Worm (Caenorhabditis elegans) whole organism, L2 larva: ENCODE measurements around the gene D1079.1.

Source experiments
- C34F6.9 ChIP-seq: fragments of 150-350 bp; optimal IDR thresholded peaks from 2 replicates; lab custom pipeline; 2014; ENCODE audit warnings: missing biosample characterization, missing genetic modification characterization
- F13H6.1 ChIP-seq: sonication (generic microtip); optimal IDR thresholded peaks from 2 replicates; lab custom pipeline; 2016; ENCODE audit warnings: missing genetic modification characterization, missing compliant biosample characterization
- R02D3.7 ChIP-seq: fragments of 150-350 bp; optimal IDR thresholded peaks from 2 replicates; lab custom pipeline; 2014; ENCODE audit warnings: missing biosample characterization, missing genetic modification characterization
- Y55F3AM.14 ChIP-seq: fragments of 200-800 bp; sonication (Bioruptor generic); optimal IDR thresholded peaks from 2 replicates; lab custom pipeline; 2018; ENCODE audit warnings: mild to moderate bottlenecking, missing genetic modification characterization, missing compliant biosample characterization
- ZK546.5 ChIP-seq: sonication (generic microtip); optimal IDR thresholded peaks from 2 replicates; lab custom pipeline; 2017; ENCODE audit warnings: missing biosample characterization, missing genetic modification characterization
- alr-1 ChIP-seq: fragments of 150-350 bp; optimal IDR thresholded peaks from 2 replicates; lab custom pipeline; 2014; ENCODE audit warnings: missing biosample characterization, missing genetic modification characterization
- aly-2 ChIP-seq: fragments of 150-350 bp; optimal IDR thresholded peaks from 2 replicates; lab custom pipeline; 2014; ENCODE audit warnings: missing biosample characterization, missing genetic modification characterization
- ama-1 ChIP-seq: fragments of 150-350 bp; optimal IDR thresholded peaks from 2 replicates; lab custom pipeline; 2018; ENCODE audit warnings: inconsistent platforms
- blmp-1 ChIP-seq: sonication (generic microtip); optimal IDR thresholded peaks from 2 replicates; lab custom pipeline; 2017; ENCODE audit warnings: missing genetic modification characterization, mild to moderate bottlenecking, missing compliant biosample characterization, antibody characterized with exemption, moderate library complexity; ENCODE audit not compliant: insufficient read depth
- ceh-16 ChIP-seq: fragments of 150-350 bp; optimal IDR thresholded peaks from 2 replicates; lab custom pipeline; 2014; ENCODE audit warnings: missing biosample characterization, missing genetic modification characterization
- ceh-82 ChIP-seq: fragments of 150-350 bp; optimal IDR thresholded peaks from 2 replicates; lab custom pipeline; 2014; ENCODE audit warnings: missing biosample characterization, missing genetic modification characterization
- crh-2 ChIP-seq: sonication (generic microtip); optimal IDR thresholded peaks from 2 replicates; lab custom pipeline; 2017; ENCODE audit warnings: missing biosample characterization, missing genetic modification characterization
- dmd-4 ChIP-seq: sonication (generic microtip); optimal IDR thresholded peaks from 2 replicates; lab custom pipeline; 2017; ENCODE audit warnings: missing biosample characterization, missing genetic modification characterization
- egl-27 ChIP-seq: sonication (generic microtip); optimal IDR thresholded peaks from 3 replicates; lab custom pipeline; 2017; ENCODE audit warnings: missing biosample characterization, missing genetic modification reagents, missing genetic modification characterization
- elt-1 ChIP-seq: fragments of 150-350 bp; optimal IDR thresholded peaks from 2 replicates; lab custom pipeline; 2014; ENCODE audit warnings: missing biosample characterization, missing genetic modification characterization
- elt-3 ChIP-seq: sonication (generic microtip); optimal IDR thresholded peaks from 2 replicates; lab custom pipeline; 2017; ENCODE audit warnings: missing biosample characterization, missing genetic modification characterization
- fos-1 ChIP-seq: fragments of 150-350 bp; optimal IDR thresholded peaks from 2 replicates; lab custom pipeline; 2014; ENCODE audit warnings: missing biosample characterization, missing genetic modification characterization
- gmeb-1 ChIP-seq: fragments of 150-350 bp; optimal IDR thresholded peaks from 2 replicates; lab custom pipeline; 2014; ENCODE audit warnings: missing biosample characterization, missing genetic modification characterization
- lin-11 ChIP-seq: fragments of 150-350 bp; sonication (generic microtip); optimal IDR thresholded peaks from 2 replicates; lab custom pipeline; 2014; ENCODE audit warnings: missing biosample characterization, missing genetic modification characterization, inconsistent platforms, mixed read lengths
- lin-13 ChIP-seq: fragments of 150-350 bp; optimal IDR thresholded peaks from 2 replicates; lab custom pipeline; 2014; ENCODE audit warnings: missing biosample characterization, missing genetic modification reagents, missing genetic modification characterization
- lin-39 ChIP-seq: fragments of 150-350 bp; optimal IDR thresholded peaks from 2 replicates; lab custom pipeline; 2014; ENCODE audit warnings: missing biosample characterization, missing genetic modification reagents, missing genetic modification characterization
- lsy-2 ChIP-seq, 2 experiments: fragments of 150-350 bp in 1 of 2; sonication (generic microtip) in 1 of 2; optimal IDR thresholded peaks; 2 replicates each; lab custom pipeline; 2014 to 2017; ENCODE audit warnings: missing biosample characterization in 2 of 2, missing genetic modification characterization in 2 of 2
- mab-5 ChIP-seq: fragments of 150-350 bp; optimal IDR thresholded peaks from 2 replicates; lab custom pipeline; 2014; ENCODE audit warnings: missing biosample characterization, missing genetic modification characterization
- mbf-1 ChIP-seq: sonication (generic microtip); optimal IDR thresholded peaks from 2 replicates; lab custom pipeline; 2017; ENCODE audit warnings: missing biosample characterization, missing genetic modification characterization
- mdl-1 ChIP-seq, 2 experiments: fragments of 150-350 bp in 1 of 2; sonication (generic microtip) in 1 of 2; optimal IDR thresholded peaks; 2 replicates each; lab custom pipeline; 2017; ENCODE audit warnings: missing biosample characterization in 2 of 2, missing genetic modification characterization in 2 of 2
- nhr-10 ChIP-seq: sonication (generic microtip); optimal IDR thresholded peaks from 2 replicates; lab custom pipeline; 2017; ENCODE audit warnings: missing biosample characterization, missing genetic modification characterization
- nhr-11 ChIP-seq: fragments of 150-350 bp; optimal IDR thresholded peaks from 2 replicates; lab custom pipeline; 2014; ENCODE audit warnings: missing biosample characterization, missing genetic modification characterization
- nhr-12 ChIP-seq: fragments of 150-350 bp; optimal IDR thresholded peaks from 2 replicates; lab custom pipeline; 2014; ENCODE audit warnings: missing biosample characterization, missing genetic modification characterization
- nhr-129 ChIP-seq: fragments of 150-350 bp; optimal IDR thresholded peaks from 2 replicates; lab custom pipeline; 2014; ENCODE audit warnings: missing biosample characterization, missing genetic modification characterization
- nhr-21 ChIP-seq: fragments of 150-350 bp; optimal IDR thresholded peaks from 2 replicates; lab custom pipeline; 2014; ENCODE audit warnings: missing biosample characterization, missing genetic modification characterization
- nhr-23 ChIP-seq: fragments of 150-350 bp; optimal IDR thresholded peaks from 2 replicates; lab custom pipeline; 2014; ENCODE audit warnings: missing biosample characterization, missing genetic modification reagents, missing genetic modification characterization
- nhr-237 ChIP-seq: fragments of 150-350 bp; optimal IDR thresholded peaks from 2 replicates; lab custom pipeline; 2014; ENCODE audit warnings: missing biosample characterization, missing genetic modification characterization
- nhr-25 ChIP-seq: fragments of 150-350 bp; sonication (generic microtip); optimal IDR thresholded peaks from 3 replicates; lab custom pipeline; 2014; ENCODE audit warnings: missing biosample characterization, missing genetic modification characterization
- nhr-6 ChIP-seq: fragments of 150-350 bp; optimal IDR thresholded peaks from 2 replicates; lab custom pipeline; 2014; ENCODE audit warnings: missing biosample characterization, missing genetic modification characterization
- nhr-77 ChIP-seq: fragments of 150-350 bp; optimal IDR thresholded peaks from 2 replicates; lab custom pipeline; 2014; ENCODE audit warnings: missing biosample characterization, missing genetic modification characterization
- peb-1 ChIP-seq: fragments of 150-350 bp; optimal IDR thresholded peaks from 2 replicates; lab custom pipeline; 2014; ENCODE audit warnings: missing biosample characterization, missing genetic modification characterization
- sem-4 ChIP-seq: fragments of 150-350 bp; optimal IDR thresholded peaks from 2 replicates; lab custom pipeline; 2014; ENCODE audit warnings: missing biosample characterization, missing genetic modification reagents, missing genetic modification characterization
- skn-1 ChIP-seq: sonication (generic microtip); optimal IDR thresholded peaks from 2 replicates; lab custom pipeline; 2017; ENCODE audit warnings: missing biosample characterization, missing genetic modification characterization
- sma-3 ChIP-seq: sonication (generic microtip); optimal IDR thresholded peaks from 2 replicates; lab custom pipeline; 2016; ENCODE audit warnings: missing genetic modification reagents, missing genetic modification characterization, missing compliant biosample characterization
- sma-9 ChIP-seq, 2 experiments: fragments of 150-350 bp in 1 of 2; sonication (generic microtip) in 1 of 2; optimal IDR thresholded peaks; 2 replicates each; lab custom pipeline; 2014 to 2016; ENCODE audit warnings: missing genetic modification characterization in 2 of 2, mild to moderate bottlenecking in 1 of 2, missing biosample characterization in 1 of 2, missing compliant biosample characterization in 1 of 2, missing genetic modification reagents in 1 of 2, moderate library complexity in 1 of 2
- snpc-4 ChIP-seq: fragments of 150-350 bp; optimal IDR thresholded peaks from 2 replicates; lab custom pipeline; 2014; ENCODE audit warnings: missing biosample characterization, missing genetic modification characterization
- unc-39 ChIP-seq: fragments of 150-350 bp; optimal IDR thresholded peaks from 2 replicates; lab custom pipeline; 2014; ENCODE audit warnings: missing biosample characterization, missing genetic modification characterization
- unc-55 ChIP-seq: fragments of 150-350 bp; sonication (generic microtip); optimal IDR thresholded peaks from 3 replicates; lab custom pipeline; 2014; ENCODE audit warnings: missing biosample characterization, missing genetic modification reagents, missing genetic modification characterization
- unc-62 ChIP-seq: fragments of 150-350 bp; optimal IDR thresholded peaks from 2 replicates; lab custom pipeline; 2014; ENCODE audit warnings: missing biosample characterization, missing genetic modification reagents, missing genetic modification characterization
- zag-1 ChIP-seq: fragments of 150-350 bp; optimal IDR thresholded peaks from 2 replicates; lab custom pipeline; 2014; ENCODE audit warnings: missing biosample characterization, missing genetic modification characterization
- ztf-1 ChIP-seq: fragments of 200-800 bp; sonication (Bioruptor generic); conservative IDR thresholded peaks from 2 replicates; pipeline ENCODE4 v1.3.6; 2022; ENCODE audit warnings: missing genetic modification characterization, missing compliant biosample characterization
- ztf-11 ChIP-seq: sonication (generic microtip); optimal IDR thresholded peaks from 2 replicates; lab custom pipeline; 2017; ENCODE audit warnings: missing biosample characterization, missing genetic modification characterization
- ztf-4 ChIP-seq: fragments of 150-350 bp; optimal IDR thresholded peaks from 2 replicates; lab custom pipeline; 2014; ENCODE audit warnings: missing biosample characterization, missing genetic modification characterization

Gene D1079.1

ce11 chrX:4388834-4389409 is 14.0 kb upstream of the D1079.1 start, which contains the start of gene dpy-23 (continued):
- TF ChIP-seq dmd-4 (tag; lab: Kevin White, UChicago), result no peak

ce11 chrX:4391680-4392079 is 11.3 kb upstream of the D1079.1 start:
- TF ChIP-seq fos-1 (no peak), Y55F3AM.14 (peak; percentile 10)
- TF ChIP-seq, all 48 proteins: peak for 1

- TF ChIP-seq C34F6.9 (peak; percentile 46), zag-1 (tag; lab: Kevin White, UChicago) (no peak), elt-3 (no peak), nhr-10 (tag; lab: Kevin White, UChicago) (no peak), elt-1 (no peak), gmeb-1 (tag; lab: Kevin White, UChicago) (peak; percentile 82), dmd-4 (tag; lab: Kevin White, UChicago) (no peak), nhr-25 (tag; lab: Kevin White, UChicago) (peak; percentile 78), nhr-23 (tag; lab: Kevin White, UChicago) (no peak), unc-62 (GFP tag; lab: Kevin White, UChicago) (no peak), mab-5 (peak; percentile 70), nhr-237 (no peak), fos-1 (peak; percentile 64), sma-3 (GFP tag; lab: Kevin White, UChicago) (peak; percentile 82), ZK546.5 (tag; lab: Kevin White, UChicago) (no peak), ama-1 (lab: Kevin White, UChicago) (no peak), ztf-4 (tag; lab: Kevin White, UChicago) (no peak), unc-39 (no peak), unc-55 (GFP tag; lab: Kevin White, UChicago) (peak; percentile 77), lin-13 (GFP tag; lab: Kevin White, UChicago) (peak; percentile 60), egl-27 (tag; lab: Kevin White, UChicago) (peak; percentile 63), lin-11 (no peak), crh-2 (tag; lab: Kevin White, UChicago) (peak; percentile 89), ztf-11 (tag; lab: Kevin White, UChicago) (no peak), snpc-4 (tag; lab: Kevin White, UChicago) (peak; percentile 41), F13H6.1 (tag; lab: Kevin White, UChicago) (peak; percentile 79), blmp-1 (no peak), nhr-12 (tag; lab: Kevin White, UChicago) (no peak), nhr-11 (tag; lab: Kevin White, UChicago) (no peak), alr-1 (tag; lab: Kevin White, UChicago) (no peak), peb-1 (no peak), mdl-1 (tag; optimal IDR thresholded peaks at IDR 0.05; lab: Kevin White, UChicago) (no peak), nhr-129 (tag; lab: Kevin White, UChicago) (peak; percentile 82), nhr-21 (tag; lab: Kevin White, UChicago) (peak; percentile 85), skn-1 (no peak), sem-4 (tag; lab: Kevin White, UChicago) (peak; percentile 22), nhr-77 (no peak), Y55F3AM.14 (no peak), mbf-1 (tag; lab: Kevin White, UChicago) (peak; percentile 35), ceh-82 (tag; lab: Kevin White, UChicago) (peak; percentile 63), aly-2 (tag; lab: Kevin White, UChicago) (no peak), ztf-1 (no peak), sma-9 (GFP tag; optimal IDR thresholded peaks at IDR 0.05; lab: Kevin White, UChicago) (peak; percentile 47), sma-9 (tag; optimal IDR thresholded peaks at IDR 0.05; lab: Kevin White, UChicago) (no peak), ceh-16 (no peak), lin-39 (tag; lab: Kevin White, UChicago) (no peak), nhr-6 (peak; percentile 49), lsy-2 (tag; optimal IDR thresholded peaks at IDR 0.05; lab: Kevin White, UChicago) (peak; percentile 59 to 77), R02D3.7 (tag; lab: Kevin White, UChicago) (no peak)
- TF ChIP-seq, all 48 proteins: peak for 20
Observed at ce11 chrX:4395073-4395850, 7.7 kb upstream of the D1079.1 start.
